Fruit fly (Drosophila melanogaster): ENCODE results near the gene CREG.

CREG gene

dm6 chr3R:17402434-17402833 lies 8.0 kb upstream of the CREG start, which contains the start of gene Sur-8 (continued):
- TF ChIP-seq slbo (GFP tag; IDR thresholded peaks at IDR 0.05) (peak; percentile 87), CG5180 (GFP tag; optimal IDR thresholded peaks at IDR 0.05) (no peak), Abd-B (GFP tag; optimal IDR thresholded peaks at IDR 0.05) (no peak), CG10147 (GFP tag; optimal IDR thresholded peaks at IDR 0.05) (no peak), Hr51 (GFP tag; optimal IDR thresholded peaks at IDR 0.05) (peak in 1 of 2 experiments; percentile 17), CG10366 (GFP tag; IDR thresholded peaks at IDR 0.05) (peak; percentile 68), CG6689 (GFP tag; IDR thresholded peaks at IDR 0.05) (peak; percentile 45; the same call in 1 of the 2 replicates), sd (tag; optimal IDR thresholded peaks at IDR 0.05) (no peak), Hey (tag; optimal IDR thresholded peaks at IDR 0.05) (no peak), tap (tag; optimal IDR thresholded peaks at IDR 0.05) (peak; percentile 23), Usf (GFP tag; optimal IDR thresholded peaks at IDR 0.05) (no peak), ATbp (GFP tag; optimal IDR thresholded peaks at IDR 0.05) (peak; percentile 30), pho (GFP tag; optimal IDR thresholded peaks at IDR 0.05) (peak; percentile 1), CG4820 (GFP tag; optimal IDR thresholded peaks at IDR 0.05) (peak; percentile 52), Dip2 (GFP tag; IDR thresholded peaks at IDR 0.05) (no peak), CG16863 (GFP tag; optimal IDR thresholded peaks at IDR 0.05) (peak; percentile 65), sr (GFP tag; IDR thresholded peaks at IDR 0.05) (0 out of 3 replicates have a peak, but pooled peaks have one; percentile 38), lab (GFP tag; optimal IDR thresholded peaks at IDR 0.05) (peak; percentile 79), NK7.1 (GFP tag; optimal IDR thresholded peaks at IDR 0.05) (peak; percentile 30), maf-S (GFP tag; optimal IDR thresholded peaks at IDR 0.05) (peak; percentile 39), Med (GFP tag) (peak; percentile 99), z (GFP tag; IDR thresholded peaks at IDR 0.05) (no peak), Neu2 (GFP tag; optimal IDR thresholded peaks at IDR 0.05; ENCODE audit: borderline replicate concordance) (no peak), HHEX (GFP tag; optimal IDR thresholded peaks at IDR 0.05) (peak; percentile 71), CG14050 (GFP tag; IDR thresholded peaks at IDR 0.05) (peak; percentile 59), rib (GFP tag; IDR thresholded peaks at IDR 0.05) (peak; percentile 40; the same call in 1 of the 2 replicates), toy (GFP tag; IDR thresholded peaks at IDR 0.05) (peak; percentile 21; the same call in 1 of the 2 replicates), Rx (GFP tag; IDR thresholded peaks at IDR 0.05) (peak; percentile 70), Blimp-1 (GFP tag; optimal IDR thresholded peaks at IDR 0.05) (peak; percentile 31), BtbVII (GFP tag; optimal IDR thresholded peaks at IDR 0.05) (peak; percentile 25), aop (GFP tag; IDR thresholded peaks at IDR 0.05) (0 out of 2 replicates have a peak, but pooled peaks have one; percentile 14), Vsx1 (GFP tag; optimal IDR thresholded peaks at IDR 0.05) (peak; percentile 3), CG3726 (GFP tag; IDR thresholded peaks at IDR 0.05) (peak; percentile 56; the same call in 2 of the 3 replicates), H2.0 (GFP tag; IDR thresholded peaks at IDR 0.05) (peak; percentile 62), D19B (GFP tag; optimal IDR thresholded peaks at IDR 0.05) (no peak), al (GFP tag; IDR thresholded peaks at IDR 0.05) (peak; percentile 21; the same call in 1 of the 2 replicates), en (GFP tag; optimal IDR thresholded peaks at IDR 0.05) (peak; percentile 33), Adf1 (GFP tag; IDR thresholded peaks at IDR 0.05) (peak; percentile 39), CG31365 (tag; optimal IDR thresholded peaks at IDR 0.05) (peak; percentile 11), CG13624 (GFP tag; optimal IDR thresholded peaks at IDR 0.05) (peak; percentile 53), gsb (GFP tag; IDR thresholded peaks at IDR 0.05) (peak; percentile 60), CG6765 (GFP tag; optimal IDR thresholded peaks at IDR 0.05) (peak; percentile 63), pb (GFP tag; optimal IDR thresholded peaks at IDR 0.05) (peak; percentile 59), Jarid2 (GFP tag; optimal IDR thresholded peaks at IDR 0.05) (peak; percentile 26), esg (GFP tag; conservative IDR thresholded peaks at IDR 0.05) (peak; percentile 32; the same call in 1 of the 2 replicates), CG4707 (GFP tag; optimal IDR thresholded peaks at IDR 0.05) (no peak), ham (GFP tag; IDR thresholded peaks at IDR 0.05) (no peak; the same call in 1 of the 2 replicates), CG7271 (tag; optimal IDR thresholded peaks at IDR 0.05) (no peak), CG15696 (tag; optimal IDR thresholded peaks at IDR 0.05) (peak; percentile 34), Ravus (GFP tag; IDR thresholded peaks at IDR 0.05) (no peak; the same call in 1 of the 2 replicates)
